Worm (Caenorhabditis elegans) whole organism, late embryonic: ENCODE data around the gene K10D2.8.

ENCODE experiments used
- ama-1 ChIP-seq: fragments of 150-350 bp; optimal IDR thresholded peaks from 2 replicates; lab custom pipeline; 2014
- ceh-24 ChIP-seq: sonication (generic microtip); optimal IDR thresholded peaks from 2 replicates; lab custom pipeline; 2016; ENCODE audit warnings: mild to moderate bottlenecking, missing genetic modification characterization, missing compliant biosample characterization
- fkh-10 ChIP-seq: fragments of 150-350 bp; optimal IDR thresholded peaks from 2 replicates; lab custom pipeline; 2014; ENCODE audit warnings: missing biosample characterization, missing genetic modification reagents, missing genetic modification characterization
- lim-6 ChIP-seq: sonication (generic microtip); optimal IDR thresholded peaks from 2 replicates; lab custom pipeline; 2016; ENCODE audit warnings: missing genetic modification characterization, missing compliant biosample characterization
- nfya-1 ChIP-seq: sonication (generic microtip); optimal IDR thresholded peaks from 2 replicates; lab custom pipeline; 2017; ENCODE audit warnings: missing genetic modification characterization, mild to moderate bottlenecking, missing compliant biosample characterization, antibody characterized with exemption, moderate library complexity
- pag-3 ChIP-seq: sonication (generic microtip); optimal IDR thresholded peaks from 2 replicates; lab custom pipeline; 2016; ENCODE audit warnings: missing compliant biosample characterization, missing genetic modification characterization, borderline replicate concordance
- pqm-1 ChIP-seq: sonication (generic microtip); optimal IDR thresholded peaks from 2 replicates; lab custom pipeline; 2016; ENCODE audit warnings: missing genetic modification characterization, missing compliant biosample characterization

DNA sequence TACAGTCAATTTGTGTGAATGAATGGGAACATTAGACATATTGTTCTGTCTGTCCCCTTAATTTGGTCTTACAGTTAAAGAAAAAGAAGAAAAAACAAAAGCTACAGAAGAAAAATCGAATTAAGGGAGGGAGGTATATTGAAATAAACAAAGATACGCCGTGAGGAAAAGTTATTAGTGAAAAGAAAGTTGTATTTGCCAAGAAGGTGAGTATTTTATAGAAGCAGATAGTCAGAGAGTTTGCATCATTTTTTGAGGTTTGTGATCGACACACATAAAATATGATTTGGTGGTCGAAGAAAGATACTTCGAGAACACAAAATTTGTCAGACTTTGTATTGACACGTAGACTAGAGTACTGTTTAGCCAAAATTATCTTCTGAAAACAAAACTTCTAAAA, 11.8 kb downstream of the K10D2.8 start:
- TF ChIP-seq ceh-24: no peak
- no peak for TF ChIP-seq ama-1 (lab: Kevin White, UChicago)
- no peak for TF ChIP-seq pqm-1 (tag; lab: Kevin White, UChicago)
- no peak for TF ChIP-seq lim-6 (tag; lab: Kevin White, UChicago)
- no peak for TF ChIP-seq nfya-1
- TF ChIP-seq fkh-10 (GFP tag; lab: Kevin White, UChicago): no peak
- no peak for TF ChIP-seq pag-3 (tag; lab: Kevin White, UChicago)
